Fruit fly (Drosophila melanogaster): ENCODE measurements around the gene CG42542.

- no peak for TF ChIP-seq insv (optimal IDR thresholded peaks at IDR 0.05)
- no peak for TF ChIP-seq psq (optimal IDR thresholded peaks at IDR 0.05)
- TF ChIP-seq Myc (optimal IDR thresholded peaks at IDR 0.05) = no peak
- no peak for TF ChIP-seq ttk (optimal IDR thresholded peaks at IDR 0.05)
- TF ChIP-seq Sin3A (optimal IDR thresholded peaks at IDR 0.05) = no peak
- TF ChIP-seq h (optimal IDR thresholded peaks at IDR 0.05) = no peak
Observed at dm6 chr3R:15206273-15206672, 9.9 kb downstream of the CG42542 start, which contains the start of gene Spn88Ea.
